Worm (Caenorhabditis elegans): ENCODE data around the gene npr-4.

ce11 chrX:12524514-12524913 is 27.0 kb downstream of the npr-4 start:
- TF ChIP-seq him-1 (tag; optimal IDR thresholded peaks at IDR 0.05) (no peak), dao-5 (tag; optimal IDR thresholded peaks at IDR 0.05) (no peak), W03F9.2 (tag; optimal IDR thresholded peaks at IDR 0.05) (no peak)

Data from whole organism, L4/young adult.